Worm (Caenorhabditis elegans): ENCODE results near the gene F23H11.7.
A peak's percentile ranks its signal among the peaks of the same experiment; 100 is the strongest.

DNA sequence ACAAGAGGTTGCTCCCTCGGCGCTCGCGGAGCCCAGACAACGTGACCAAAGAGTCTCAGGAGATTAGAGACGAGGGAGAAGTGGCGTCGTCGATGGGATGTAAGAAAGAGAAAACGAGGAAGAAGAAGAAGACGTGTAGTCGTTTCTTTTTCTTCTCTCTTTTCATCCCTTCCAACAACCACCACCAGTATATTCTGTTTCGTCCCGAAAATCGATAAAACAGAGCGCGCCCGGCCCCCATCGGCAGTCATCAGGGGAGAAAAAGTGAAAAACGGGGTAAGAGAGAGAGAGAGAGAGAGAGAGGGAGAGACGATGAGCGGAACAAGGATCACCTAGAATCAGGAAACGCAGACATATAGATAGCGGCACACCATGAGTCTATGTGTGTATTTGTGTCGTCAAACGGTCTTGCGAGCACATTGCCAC lies 31.3 kb downstream of the F23H11.7 start:
- peak; percentile 28 for TF ChIP-seq zag-1 (tag; optimal IDR thresholded peaks at IDR 0.05)
- no peak for TF ChIP-seq nhr-11 (tag; optimal IDR thresholded peaks at IDR 0.05)
- TF ChIP-seq ceh-82 (tag; optimal IDR thresholded peaks at IDR 0.05), result no peak
- no peak for TF ChIP-seq nhr-237 (tag; optimal IDR thresholded peaks at IDR 0.05)
- TF ChIP-seq dmd-4 (tag; optimal IDR thresholded peaks at IDR 0.05), result no peak
- TF ChIP-seq ztf-4 (tag; optimal IDR thresholded peaks at IDR 0.05), result peak; percentile 23
- no peak for TF ChIP-seq nhr-77 (tag; optimal IDR thresholded peaks at IDR 0.05)
- TF ChIP-seq alr-1 (tag; optimal IDR thresholded peaks at IDR 0.05), result no peak
- peak; percentile 64 to 78 for TF ChIP-seq lsy-2 (tag; optimal IDR thresholded peaks at IDR 0.05)
